Worm (Caenorhabditis elegans): ENCODE measurements around the gene srz-44.

ce11 chrV:15602253-15602652 is 36.5 kb downstream of the srz-44 start, which contains the start of gene fbxa-152:
- TF ChIP-seq irx-1 (tag; optimal IDR thresholded peaks at IDR 0.05), result no peak
- TF ChIP-seq elt-3 (tag; optimal IDR thresholded peaks at IDR 0.05), result no peak
